Worm (Caenorhabditis elegans): ENCODE results near the gene R08D7.5.

- TF ChIP-seq nhr-179 (tag; optimal IDR thresholded peaks at IDR 0.05) (no peak), dpff-1 (tag; optimal IDR thresholded peaks at IDR 0.05) (no peak), dox-1 (GFP tag; IDR thresholded peaks at IDR 0.05) (no peak), aptf-2 (GFP tag; conservative IDR thresholded peaks at IDR 0.05) (no peak), rcor-1 (GFP tag; IDR thresholded peaks at IDR 0.05) (no peak), him-1 (tag; optimal IDR thresholded peaks at IDR 0.05) (no peak), Y67H2A.10 (GFP tag; conservative IDR thresholded peaks at IDR 0.05) (no peak), rec-8 (tag; optimal IDR thresholded peaks at IDR 0.05) (no peak), zfh-2 (GFP tag; conservative IDR thresholded peaks at IDR 0.05) (no peak), snpc-4 (GFP tag; optimal IDR thresholded peaks at IDR 0.05) (no peak), snpc-4 (tag; optimal IDR thresholded peaks at IDR 0.05) (no peak), mcd-1 (GFP tag; IDR thresholded peaks at IDR 0.05) (no peak)
These were observed 10.5 kb downstream of the R08D7.5 start for ce11 chrIII:8984412-8984811.
